Fruit fly (Drosophila melanogaster) S2 (cell line): ENCODE results near the gene CG10254.
A peak's percentile ranks its signal among the peaks of the same experiment; 100 is the strongest.

Source experiments
- CG8478 ChIP-seq: fragments of >200 bp; optimal IDR thresholded peaks from 2 replicates; lab custom pipeline; 2018
- CTCF ChIP-seq, 2 experiments: fragments of >200 bp; optimal IDR thresholded peaks; 2 replicates each; lab custom pipeline; 2018

The CG10254 gene

DNA sequence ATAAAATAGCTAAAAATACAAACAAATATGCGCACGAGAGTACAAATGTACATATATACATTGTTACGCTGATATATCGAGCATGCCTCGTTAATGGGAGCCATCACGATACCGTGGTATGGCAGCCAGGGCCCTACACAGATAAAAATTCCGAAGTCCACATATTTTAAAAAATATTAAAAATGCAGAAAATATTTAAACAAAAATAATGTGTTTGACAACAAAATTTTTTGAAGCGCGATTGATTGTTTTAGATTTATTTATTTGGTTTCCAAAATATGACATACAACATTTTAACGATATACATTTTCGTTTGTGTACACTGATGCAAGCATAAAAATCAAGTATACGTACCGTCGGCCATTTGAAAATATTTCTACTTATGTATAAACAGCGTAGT, 32.0 kb upstream of the CG10254 start:
- TF ChIP-seq CG8478 (lab: Kevin White, UChicago), result no peak
- TF ChIP-seq CTCF (optimal IDR thresholded peaks at IDR 0.05; lab: Kevin White, UChicago), result no peak

- TF ChIP-seq CG8478 (lab: Kevin White, UChicago) (no peak), CTCF (optimal IDR thresholded peaks at IDR 0.05; lab: Kevin White, UChicago) (no peak)
These were observed 31.0 kb upstream of the CG10254 start for dm6 chr3R:23725711-23726349.

DNA sequence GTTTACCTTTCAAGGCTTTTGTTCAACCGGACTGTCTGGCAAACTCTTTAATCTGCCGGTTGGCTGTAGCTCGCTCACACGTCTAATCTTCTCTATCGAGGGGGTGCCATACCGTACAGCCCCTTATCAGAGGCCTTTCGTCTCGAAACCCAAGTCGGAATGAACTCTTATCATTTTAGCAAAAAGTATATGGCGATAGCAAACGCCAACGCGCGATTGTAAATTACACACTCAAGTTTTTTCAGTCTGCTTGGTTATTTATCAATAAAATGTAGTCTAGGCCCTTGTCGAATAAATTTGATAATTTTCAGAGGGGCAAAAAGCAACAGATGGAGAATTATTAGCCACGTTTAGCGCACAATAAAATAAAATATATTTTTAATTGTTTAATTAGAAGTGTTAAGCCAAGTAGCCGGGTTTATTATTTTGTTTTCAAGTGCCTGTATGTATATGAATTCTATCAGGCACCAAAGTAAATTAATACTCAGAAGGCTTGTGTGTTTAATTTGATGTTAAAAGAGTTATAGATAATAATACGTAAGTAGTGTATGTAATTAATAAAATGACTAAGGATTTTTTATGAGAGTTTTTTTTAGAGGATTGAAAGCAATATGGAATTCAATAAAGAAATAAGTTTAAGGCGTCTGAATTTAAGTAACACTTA, 30.2 kb upstream of the CG10254 start:
- TF ChIP-seq CTCF (optimal IDR thresholded peaks at IDR 0.05; lab: Kevin White, UChicago), result no peak
- TF ChIP-seq CG8478 (lab: Kevin White, UChicago), result no peak

DNA sequence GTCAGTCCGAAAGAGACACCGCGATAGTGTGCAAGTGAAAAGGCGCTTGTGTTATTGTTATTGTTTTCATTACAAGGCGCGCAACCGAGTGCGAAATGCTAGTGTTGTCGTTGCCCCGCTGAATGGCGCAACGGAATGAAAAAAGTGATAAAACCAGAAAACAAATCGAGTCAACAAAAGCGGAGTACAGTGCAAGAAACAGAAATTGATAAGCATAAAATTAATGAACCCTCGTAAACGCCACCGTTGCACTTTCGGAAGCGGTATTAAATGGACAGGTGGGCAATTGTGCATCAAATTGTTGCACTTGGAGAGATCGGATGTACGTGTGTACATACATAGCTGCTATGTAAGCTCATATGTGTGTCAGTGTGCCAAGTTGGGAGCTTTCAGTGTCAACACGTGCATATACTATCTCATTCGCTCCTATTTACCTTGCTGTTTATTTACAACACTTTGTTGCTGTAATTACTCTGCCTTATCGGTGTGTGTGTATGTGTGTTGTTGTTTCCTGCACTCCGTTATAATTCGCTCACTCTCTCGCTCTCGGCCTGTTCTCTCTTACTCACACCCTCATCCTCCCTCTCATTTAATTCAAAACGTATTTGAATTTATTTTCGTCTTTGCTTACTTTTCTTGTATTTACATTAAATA, 28.7 kb upstream of the CG10254 start:
- TF ChIP-seq CG8478 (lab: Kevin White, UChicago) (no peak), CTCF (optimal IDR thresholded peaks at IDR 0.05; lab: Kevin White, UChicago) (no peak)

DNA sequence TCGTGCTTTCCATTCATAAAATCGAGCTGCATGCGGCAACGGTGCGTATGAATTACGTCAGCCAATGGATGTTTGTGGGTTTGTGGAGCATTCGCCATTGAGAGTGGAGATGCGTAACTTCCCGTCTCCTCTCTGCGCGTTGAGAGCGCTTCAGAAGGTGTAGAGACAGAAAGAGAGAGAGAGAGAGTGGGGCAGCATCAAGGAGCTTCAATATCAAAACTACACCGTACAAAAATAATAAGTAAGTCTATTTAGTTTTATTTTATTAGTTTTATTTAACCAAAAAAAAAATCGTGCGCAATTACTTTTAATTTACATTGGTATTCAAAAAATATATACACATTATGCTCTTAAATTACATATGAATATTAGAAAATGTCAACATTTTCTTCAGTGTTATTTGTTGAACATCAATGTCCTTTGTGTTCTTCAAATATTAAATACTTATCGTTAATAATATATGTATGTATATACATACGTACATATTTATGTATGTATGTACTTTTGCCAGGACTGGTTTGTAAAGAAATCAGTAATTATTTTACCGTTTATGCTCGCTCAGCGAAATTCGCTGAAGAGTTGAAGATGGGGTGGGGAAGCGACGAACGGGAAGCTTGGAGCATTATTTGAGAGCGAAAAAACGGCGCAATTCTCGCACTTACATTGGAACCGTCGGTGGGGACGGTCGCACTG, 28.0 kb upstream of the CG10254 start, which contains the start of gene CG10365:
Gene CG10365 (plus strand): TSS at position 652 of the 693 bp plus-strand sequence.
- no peak for TF ChIP-seq CG8478 (lab: Kevin White, UChicago)
- no peak for TF ChIP-seq CTCF (optimal IDR thresholded peaks at IDR 0.05; lab: Kevin White, UChicago)

- TF ChIP-seq CTCF (optimal IDR thresholded peaks at IDR 0.05; lab: Kevin White, UChicago) (peak; percentile 54 to 90), CG8478 (lab: Kevin White, UChicago) (no peak)
These were observed 27.2 kb upstream of the CG10254 start for dm6 chr3R:23721936-23722335.

DNA sequence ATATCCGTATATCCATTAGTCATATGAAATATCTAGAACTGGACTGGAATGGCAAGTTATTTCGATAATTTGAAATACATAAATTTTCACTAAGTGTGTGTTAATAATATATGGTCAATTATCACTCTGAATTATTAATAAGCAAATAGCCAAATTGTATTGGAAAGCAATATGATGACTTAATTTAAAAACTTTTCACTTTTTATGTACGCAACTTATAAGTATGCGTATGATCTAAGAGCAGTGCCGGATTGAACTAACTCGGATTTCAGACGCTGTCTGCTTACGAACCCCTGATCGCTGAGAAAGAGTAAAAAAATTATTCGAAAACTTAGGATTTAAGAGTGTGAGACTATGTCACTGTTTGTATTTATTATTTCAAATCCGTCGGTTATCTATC, 26.7 kb upstream of the CG10254 start, which contains the start of gene CG10232:
Gene CG10232 (minus strand): TSS at position 101 of the 400 bp plus-strand sequence.
- TF ChIP-seq CTCF (optimal IDR thresholded peaks at IDR 0.05; lab: Kevin White, UChicago), result no peak
- TF ChIP-seq CG8478 (lab: Kevin White, UChicago), result no peak

dm6 chr3R:23718297-23718941, 23.6 kb upstream of the CG10254 start, which contains the start of gene nau:
Gene nau (minus strand): TSS chr3R:23718357.
- TF ChIP-seq CTCF (optimal IDR thresholded peaks at IDR 0.05; lab: Kevin White, UChicago), result no peak
- TF ChIP-seq CG8478 (lab: Kevin White, UChicago), result no peak

dm6 chr3R:23714852-23715251, 20.1 kb upstream of the CG10254 start:
- TF ChIP-seq CTCF (optimal IDR thresholded peaks at IDR 0.05; lab: Kevin White, UChicago) (no peak), CG8478 (lab: Kevin White, UChicago) (no peak)

DNA sequence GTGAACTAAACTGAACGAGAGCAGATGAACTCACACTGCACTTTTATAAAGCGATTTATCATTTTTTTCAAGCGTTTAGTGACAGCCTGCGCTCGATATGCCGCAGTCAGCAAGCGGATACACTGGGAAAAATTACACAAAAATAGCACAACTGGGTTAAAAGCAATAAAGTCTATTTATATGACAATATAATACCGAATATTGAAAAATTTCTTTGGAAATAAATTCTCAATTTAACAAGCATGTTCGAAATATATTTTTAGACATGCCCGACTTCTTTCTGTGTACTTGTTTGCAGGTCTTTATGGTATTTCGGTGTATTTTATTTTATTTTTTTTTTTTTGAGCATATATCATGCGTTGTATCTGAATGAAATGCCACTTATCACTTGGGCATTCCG, 19.1 kb upstream of the CG10254 start:
- TF ChIP-seq CG8478 (lab: Kevin White, UChicago) (no peak), CTCF (optimal IDR thresholded peaks at IDR 0.05; lab: Kevin White, UChicago) (no peak)

DNA sequence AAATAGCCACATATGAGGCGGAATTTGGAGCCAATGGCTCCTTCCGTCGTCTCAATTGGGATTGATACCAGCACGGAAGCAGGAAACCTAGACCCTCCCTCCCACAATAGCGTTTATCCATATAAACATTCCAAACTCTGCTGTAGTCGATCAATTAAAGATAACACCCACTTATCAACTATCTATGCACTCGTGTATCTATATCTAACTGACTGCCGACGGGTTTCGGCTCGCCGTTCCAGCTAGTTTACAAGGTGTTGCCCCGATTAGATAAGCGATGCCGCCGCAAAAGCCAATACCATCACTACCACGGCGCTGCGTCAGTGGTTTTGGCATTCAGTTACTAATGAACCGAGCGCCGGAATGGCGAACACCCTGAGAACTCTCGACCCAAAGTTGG, 16.4 kb upstream of the CG10254 start, which contains the start of gene CG10300:
Gene CG10300 (plus strand): TSS at position 333 of the 400 bp plus-strand sequence.
- TF ChIP-seq CTCF (optimal IDR thresholded peaks at IDR 0.05; lab: Kevin White, UChicago) (no peak), CG8478 (lab: Kevin White, UChicago) (no peak)

DNA sequence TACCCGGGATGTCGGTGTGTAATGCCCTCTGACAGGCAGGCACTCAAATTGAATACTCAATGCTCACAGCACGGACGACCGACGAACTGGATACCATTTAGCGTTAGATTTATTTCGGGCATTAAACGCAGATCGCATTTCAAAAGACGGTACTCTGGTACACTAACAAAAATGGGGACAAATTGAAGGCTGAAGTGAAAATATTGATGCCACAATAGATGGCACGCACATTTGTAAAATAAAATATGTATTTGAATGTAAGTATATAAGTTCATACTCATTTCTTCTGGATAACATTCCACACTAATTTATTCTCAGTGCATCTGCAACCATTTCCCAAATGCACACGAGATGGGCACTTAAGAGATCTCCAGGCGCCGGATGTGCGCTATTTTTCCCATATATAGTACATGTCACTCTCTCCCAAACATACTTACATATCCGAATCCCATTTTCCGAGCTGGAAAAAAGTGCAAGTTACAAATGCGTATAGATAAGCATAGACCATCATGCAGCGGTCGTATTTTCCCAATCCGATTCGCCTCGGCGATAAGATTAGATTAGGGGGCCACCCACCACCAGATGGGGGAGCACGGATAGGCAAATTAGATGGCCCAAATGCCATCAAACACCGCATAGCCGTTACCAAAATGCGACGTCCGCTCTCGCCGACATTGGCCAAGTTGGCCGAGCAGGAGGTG, 14.9 kb upstream of the CG10254 start, which contains the start of gene CG10301:
Gene CG10301 (plus strand): TSS at position 651 of the 701 bp plus-strand sequence.
- TF ChIP-seq CTCF (optimal IDR thresholded peaks at IDR 0.05; lab: Kevin White, UChicago) (no peak), CG8478 (lab: Kevin White, UChicago) (no peak)

- TF ChIP-seq CTCF (optimal IDR thresholded peaks at IDR 0.05; lab: Kevin White, UChicago) (no peak), CG8478 (lab: Kevin White, UChicago) (no peak)
These were observed 9.7 kb upstream of the CG10254 start, which contains the start of gene Gba1b for dm6 chr3R:23704383-23705033. Gene Gba1b (plus strand): TSS chr3R:23704804.
